Worm (Caenorhabditis elegans) whole organism, young adult: ENCODE data around the gene flp-9.

Source experiments
- B0336.3 ChIP-seq: fragments of 200-800 bp; sonication (Bioruptor generic); IDR thresholded peaks from 2 replicates; pipeline ENCODE4 v1.3.6; 2022; ENCODE audit warnings: missing genetic modification characterization, missing compliant biosample characterization
- D2030.7 ChIP-seq: fragments of 200-800 bp; sonication (Bioruptor generic); IDR thresholded peaks from 2 replicates; pipeline ENCODE4 v1.3.6; 2022; ENCODE audit warnings: missing genetic modification reagents, missing genetic modification characterization, missing compliant biosample characterization
- F23B12.7 ChIP-seq: sonication (generic microtip); optimal IDR thresholded peaks from 2 replicates; lab custom pipeline; 2017; ENCODE audit warnings: missing genetic modification characterization, mild to moderate bottlenecking, missing compliant biosample characterization, antibody characterized with exemption, moderate library complexity; ENCODE audit not compliant: insufficient read depth
- F57A8.1 ChIP-seq: fragments of 200-800 bp; sonication (Bioruptor generic); optimal IDR thresholded peaks from 2 replicates; lab custom pipeline; 2018; ENCODE audit warnings: mild to moderate bottlenecking, missing genetic modification characterization, moderate library complexity, missing compliant biosample characterization
- T07F8.4 ChIP-seq: sonication (generic microtip); optimal IDR thresholded peaks from 2 replicates; lab custom pipeline; 2016; ENCODE audit warnings: mild to moderate bottlenecking, missing genetic modification characterization, moderate library complexity, missing compliant biosample characterization
- T26A5.8 ChIP-seq: sonication (generic microtip); optimal IDR thresholded peaks from 2 replicates; lab custom pipeline; 2016; ENCODE audit warnings: missing genetic modification characterization, missing compliant biosample characterization
- ZK185.1 ChIP-seq: sonication (generic microtip); optimal IDR thresholded peaks from 2 replicates; lab custom pipeline; 2016; ENCODE audit warnings: mild to moderate bottlenecking, missing genetic modification characterization, missing compliant biosample characterization; ENCODE audit not compliant: poor library complexity, severe bottlenecking
- akir-1 ChIP-seq: fragments of 200-800 bp; sonication (Bioruptor generic); optimal IDR thresholded peaks from 2 replicates; lab custom pipeline; 2018; ENCODE audit warnings: mild to moderate bottlenecking, missing genetic modification characterization, moderate library complexity, missing compliant biosample characterization
- ama-1 ChIP-seq, 3 experiments: fragments of 150-350 bp in 1 of 3; sonication (generic microtip) in 2 of 3; optimal IDR thresholded peaks; 2 replicates each; lab custom pipeline; 2014 to 2018; ENCODE audit warnings: missing biosample characterization in 2 of 3, missing genetic modification characterization in 2 of 3, missing genetic modification reagents in 2 of 3
- attf-3 ChIP-seq: fragments of 200-800 bp; sonication (Bioruptor generic); conservative IDR thresholded peaks from 2 replicates; pipeline ENCODE4 v1.3.6; 2022; ENCODE audit warnings: missing genetic modification reagents, missing genetic modification characterization, missing compliant biosample characterization
- attf-5 ChIP-seq: fragments of 200-800 bp; sonication (Bioruptor generic); optimal IDR thresholded peaks from 2 replicates; lab custom pipeline; 2018; ENCODE audit warnings: mild to moderate bottlenecking, missing genetic modification characterization, missing compliant biosample characterization
- ceh-40 ChIP-seq: fragments of 200-800 bp; sonication (Bioruptor generic); IDR thresholded peaks from 2 replicates; pipeline ENCODE4 v1.3.6; 2022; ENCODE audit warnings: missing genetic modification characterization, missing compliant biosample characterization
- chd-7 ChIP-seq: sonication (generic microtip); optimal IDR thresholded peaks from 2 replicates; lab custom pipeline; 2016; ENCODE audit warnings: mild to moderate bottlenecking, missing genetic modification characterization, moderate library complexity, missing compliant biosample characterization
- dox-1 ChIP-seq: fragments of 200-800 bp; sonication (Bioruptor generic); IDR thresholded peaks from 2 replicates; pipeline ENCODE4 v1.3.6; 2022; ENCODE audit warnings: missing genetic modification reagents, missing genetic modification characterization, missing compliant biosample characterization
- him-1 ChIP-seq: sonication (generic microtip); optimal IDR thresholded peaks from 2 replicates; lab custom pipeline; 2016; ENCODE audit warnings: missing genotype, missing genetic modification reagents, missing genetic modification characterization, missing compliant biosample characterization
- hmg-20 ChIP-seq: fragments of 200-800 bp; sonication (Bioruptor generic); IDR thresholded peaks from 2 replicates; pipeline ENCODE4 v1.3.6; 2022; ENCODE audit warnings: missing genetic modification reagents, missing genetic modification characterization, missing compliant biosample characterization
- hrde-1 ChIP-seq: sonication (generic microtip); optimal IDR thresholded peaks from 2 replicates; lab custom pipeline; 2016; ENCODE audit warnings: missing genetic modification characterization, mild to moderate bottlenecking, missing compliant biosample characterization, moderate library complexity, missing genotype, missing genetic modification reagents, borderline replicate concordance
- hsf-1 ChIP-seq: fragments of 200-800 bp; sonication (Bioruptor generic); IDR thresholded peaks from 2 replicates; pipeline ENCODE4 v1.3.6; 2022; ENCODE audit warnings: missing genetic modification reagents, missing genetic modification characterization, missing compliant biosample characterization
- lir-1 ChIP-seq: fragments of 200-800 bp; sonication (Bioruptor generic); conservative IDR thresholded peaks from 2 replicates; pipeline ENCODE4 v1.3.6; 2022; ENCODE audit warnings: missing genetic modification reagents, missing genetic modification characterization, missing compliant biosample characterization
- lsl-1 ChIP-seq: fragments of 200-800 bp; sonication (Bioruptor generic); optimal IDR thresholded peaks from 2 replicates; lab custom pipeline; 2018; ENCODE audit warnings: mild to moderate bottlenecking, missing genetic modification characterization, moderate library complexity, missing compliant biosample characterization
- madf-6 ChIP-seq: fragments of 200-800 bp; sonication (Bioruptor generic); IDR thresholded peaks from 2 replicates; pipeline ENCODE4 v1.3.6; 2022; ENCODE audit warnings: missing genetic modification reagents, missing genetic modification characterization, missing compliant biosample characterization
- madf-8 ChIP-seq: fragments of 200-800 bp; sonication (Bioruptor generic); conservative IDR thresholded peaks from 2 replicates; pipeline ENCODE4 v1.3.6; 2022; ENCODE audit warnings: missing genetic modification reagents, missing genetic modification characterization, missing compliant biosample characterization
- mxl-1 ChIP-seq: sonication (generic microtip); optimal IDR thresholded peaks from 2 replicates; lab custom pipeline; 2016; ENCODE audit warnings: missing genetic modification characterization, missing compliant biosample characterization
- nfyb-1 ChIP-seq: fragments of 200-800 bp; sonication (Bioruptor generic); IDR thresholded peaks from 2 replicates; pipeline ENCODE4 v1.3.6; 2022; ENCODE audit warnings: missing genetic modification reagents, missing genetic modification characterization, missing compliant biosample characterization
- rec-8 ChIP-seq, 2 experiments: sonication (generic microtip); optimal IDR thresholded peaks; 2 replicates each; lab custom pipeline; 2016; ENCODE audit warnings: mild to moderate bottlenecking in 2 of 2, missing genetic modification characterization in 2 of 2, missing genetic modification reagents in 2 of 2, missing genotype in 2 of 2, missing biosample characterization in 1 of 2, missing compliant biosample characterization in 1 of 2, moderate library complexity in 1 of 2
- rpc-1 ChIP-seq, 2 experiments: fragments of 150-350 bp in 1 of 2; sonication (generic microtip) in 1 of 2; optimal IDR thresholded peaks; 2 replicates each; lab custom pipeline; 2014 to 2018; ENCODE audit warnings: missing biosample characterization in 1 of 2, missing genetic modification characterization in 1 of 2, missing genetic modification reagents in 1 of 2, missing genotype in 1 of 2
- sea-2 ChIP-seq: fragments of 200-800 bp; sonication (Bioruptor generic); IDR thresholded peaks from 2 replicates; pipeline ENCODE4 v1.3.6; 2022; ENCODE audit warnings: missing genetic modification characterization, missing compliant biosample characterization
- snpc-3.4 ChIP-seq: sonication (generic microtip); optimal IDR thresholded peaks from 2 replicates; lab custom pipeline; 2017; ENCODE audit warnings: missing genetic modification characterization, mild to moderate bottlenecking, missing compliant biosample characterization, antibody characterized with exemption, moderate library complexity, missing genotype, missing genetic modification reagents
- somi-1 ChIP-seq: fragments of 200-800 bp; sonication (Bioruptor generic); optimal IDR thresholded peaks from 2 replicates; lab custom pipeline; 2018; ENCODE audit warnings: mild to moderate bottlenecking, missing genetic modification characterization, missing compliant biosample characterization
- sptf-2 ChIP-seq: fragments of 200-800 bp; sonication (Bioruptor generic); optimal IDR thresholded peaks from 2 replicates; lab custom pipeline; 2018; ENCODE audit warnings: mild to moderate bottlenecking, missing genetic modification characterization, missing compliant biosample characterization
- tbx-9 ChIP-seq: sonication (generic microtip); optimal IDR thresholded peaks from 2 replicates; lab custom pipeline; 2016; ENCODE audit warnings: borderline replicate concordance, missing genetic modification characterization, inconsistent platforms, missing compliant biosample characterization
- zim-3 ChIP-seq: sonication (generic microtip); optimal IDR thresholded peaks from 2 replicates; lab custom pipeline; 2017; ENCODE audit warnings: mild to moderate bottlenecking, missing genetic modification characterization, moderate library complexity, missing compliant biosample characterization
- ztf-28 ChIP-seq: fragments of 200-800 bp; sonication (Bioruptor generic); IDR thresholded peaks from 2 replicates; pipeline ENCODE4 v1.3.6; 2022; ENCODE audit warnings: missing genetic modification reagents, missing genetic modification characterization, missing compliant biosample characterization

Gene flp-9

DNA sequence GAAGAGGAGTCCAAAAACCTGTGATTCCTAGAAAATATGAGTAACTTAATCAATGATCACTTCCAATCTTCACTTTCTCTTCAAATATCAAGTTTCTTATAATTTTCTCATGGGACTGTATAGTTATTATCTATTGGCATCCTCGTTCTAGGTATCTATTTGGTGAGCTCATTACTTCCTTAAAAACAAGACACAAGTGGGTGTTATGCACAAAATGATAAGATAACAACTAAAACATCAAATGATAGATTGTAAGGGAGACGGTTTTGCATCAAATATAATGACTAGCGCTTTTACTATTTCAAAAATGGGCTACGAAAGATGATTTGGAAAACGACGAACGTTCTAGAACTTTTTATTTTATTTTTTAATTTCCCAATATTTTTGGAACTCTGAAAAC is 7.7 kb upstream of the flp-9 start, which contains the start of gene ZK897.10:
TSS of gene ZK897.10 (plus strand) at position 285 of the 400 bp plus-strand sequence.
- TF ChIP-seq sptf-2 (GFP tag; lab: Kevin White, UChicago): no peak

DNA sequence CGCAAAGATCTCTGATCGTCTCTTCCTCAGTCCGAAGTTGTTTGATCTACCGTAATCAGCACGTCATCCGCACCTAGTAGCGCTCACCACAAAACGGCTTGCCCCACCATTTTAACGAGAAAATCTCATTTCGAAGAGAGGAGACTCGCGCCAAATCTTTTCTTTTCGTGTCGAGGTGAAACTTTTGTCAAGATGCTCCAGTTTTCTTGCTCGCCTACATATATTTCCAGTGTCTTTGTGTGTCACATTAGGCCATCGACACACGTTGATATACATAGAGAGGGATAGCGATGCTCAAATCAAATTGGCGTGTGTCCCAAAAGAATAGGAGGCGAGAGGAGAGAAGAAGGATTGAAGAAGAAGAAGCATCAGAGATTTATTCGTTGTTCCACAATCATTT is 5.4 kb upstream of the flp-9 start:
- TF ChIP-seq rec-8 (tag; optimal IDR thresholded peaks at IDR 0.05; lab: Kevin White, UChicago) (no peak), madf-8 (no peak), zim-3 (tag; lab: Kevin White, UChicago) (no peak), snpc-3.4 (tag; lab: Kevin White, UChicago) (no peak), tbx-9 (tag; lab: Kevin White, UChicago) (no peak), hrde-1 (tag; lab: Kevin White, UChicago) (no peak), mxl-1 (tag; lab: Kevin White, UChicago) (no peak), lsl-1 (GFP tag; lab: Kevin White, UChicago) (no peak), sea-2 (GFP tag; lab: Robert Waterston, UW) (no peak)

ce11 chrIV:12755641-12756040 is 1.7 kb downstream of the flp-9 start:
- TF ChIP-seq dox-1 (no peak), attf-5 (no peak), him-1 (tag; lab: Kevin White, UChicago) (no peak), ZK185.1 (tag; lab: Kevin White, UChicago) (no peak), lsl-1 (GFP tag; lab: Kevin White, UChicago) (no peak), B0336.3 (no peak), chd-7 (tag; lab: Kevin White, UChicago) (no peak), F57A8.1 (GFP tag; lab: Kevin White, UChicago) (no peak), F23B12.7 (tag; lab: Kevin White, UChicago) (no peak), hmg-20 (no peak), hsf-1 (GFP tag; lab: Robert Waterston, UW) (no peak), attf-3 (GFP tag; lab: Robert Waterston, UW) (no peak), somi-1 (GFP tag; lab: Kevin White, UChicago) (no peak), akir-1 (no peak)
- TF ChIP-seq, all 124 proteins: peak for 0

DNA sequence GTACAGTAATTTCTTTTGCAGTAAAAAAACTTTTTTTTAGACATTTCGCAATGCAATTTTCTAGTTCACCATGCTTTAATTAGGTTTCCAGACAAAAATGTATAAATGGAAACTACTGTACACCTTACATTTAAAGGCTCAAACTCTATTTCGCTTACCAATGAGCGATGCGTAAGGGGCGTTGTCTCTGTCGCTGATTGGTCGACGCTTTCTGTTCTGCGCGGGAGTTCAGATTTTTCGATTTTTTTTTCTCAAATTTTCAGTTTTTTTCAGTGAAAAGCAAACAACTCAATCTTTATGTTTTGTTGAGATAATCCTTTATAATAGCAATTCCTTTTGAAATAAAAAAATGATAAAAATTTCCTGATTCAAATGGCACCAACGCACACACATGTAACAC is 3.2 kb downstream of the flp-9 start:
- TF ChIP-seq ztf-28 (GFP tag; lab: Robert Waterston, UW) (no peak), nfyb-1 (GFP tag; lab: Robert Waterston, UW) (peak; percentile 82), ama-1 (optimal IDR thresholded peaks at IDR 0.05; lab: Kevin White, UChicago) (no peak), ama-1 (GFP tag; optimal IDR thresholded peaks at IDR 0.05; lab: Kevin White, UChicago) (peak in 1 of 2 experiments; percentile 38), F23B12.7 (tag; lab: Kevin White, UChicago) (no peak)
- TF ChIP-seq, all 124 proteins: peak for 2

DNA sequence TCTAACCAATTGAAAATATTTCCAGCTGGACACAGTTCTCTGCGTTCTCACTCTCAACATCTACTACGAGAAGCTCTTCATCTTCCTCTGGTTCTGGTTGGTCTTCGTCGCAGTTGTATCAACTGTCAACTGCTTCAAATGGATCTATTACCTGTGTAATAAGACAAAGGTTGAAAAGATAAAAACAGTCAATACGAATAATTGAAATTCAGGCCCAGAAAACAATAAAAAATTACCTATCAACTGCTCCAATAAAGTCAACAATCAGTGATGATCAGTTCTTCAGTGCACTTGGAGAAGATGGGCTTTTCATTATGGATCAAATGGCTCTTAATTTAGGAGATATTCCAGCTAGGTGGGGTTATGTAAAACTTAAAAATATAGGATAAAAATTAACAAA is 8.6 kb downstream of the flp-9 start:
- TF ChIP-seq snpc-3.4 (tag; lab: Kevin White, UChicago) (no peak), madf-8 (no peak), zim-3 (tag; lab: Kevin White, UChicago) (no peak), ceh-40 (GFP tag; lab: Robert Waterston, UW) (no peak), T26A5.8 (tag; lab: Kevin White, UChicago) (no peak), rpc-1 (optimal IDR thresholded peaks at IDR 0.05; lab: Kevin White, UChicago) (no peak), rpc-1 (tag; optimal IDR thresholded peaks at IDR 0.05; lab: Kevin White, UChicago) (no peak), T07F8.4 (tag; lab: Kevin White, UChicago) (no peak), madf-6 (GFP tag; lab: Robert Waterston, UW) (no peak), lir-1 (GFP tag; lab: Robert Waterston, UW) (no peak), D2030.7 (GFP tag; lab: Robert Waterston, UW) (no peak)
